Worm (Caenorhabditis elegans) whole organism, mixed stage, embryonic: Measurements from ENCODE around the gene smf-2.

ENCODE experiments used
- blmp-1 ChIP-seq: fragments of 150-350 bp; optimal IDR thresholded peaks from 2 replicates; lab custom pipeline; 2014; ENCODE audit warnings: missing biosample characterization, missing genetic modification characterization
- ces-1 ChIP-seq: fragments of 150-350 bp; optimal IDR thresholded peaks from 2 replicates; lab custom pipeline; 2014; ENCODE audit warnings: missing biosample characterization, missing genetic modification reagents, missing genetic modification characterization
- elt-1 ChIP-seq: sonication (generic microtip); optimal IDR thresholded peaks from 2 replicates; lab custom pipeline; 2017; ENCODE audit warnings: missing genetic modification characterization, mild to moderate bottlenecking, missing compliant biosample characterization, antibody characterized with exemption, moderate library complexity, borderline replicate concordance; ENCODE audit not compliant: insufficient read depth
- elt-3 ChIP-seq: fragments of 150-350 bp; optimal IDR thresholded peaks from 2 replicates; lab custom pipeline; 2014; ENCODE audit warnings: missing biosample characterization, missing genetic modification characterization
- hlh-1 ChIP-seq: fragments of 150-350 bp; optimal IDR thresholded peaks from 2 replicates; lab custom pipeline; 2014; ENCODE audit warnings: missing biosample characterization, missing genetic modification reagents, missing genetic modification characterization
- lin-13 ChIP-seq: fragments of 150-350 bp; optimal IDR thresholded peaks from 2 replicates; lab custom pipeline; 2014; ENCODE audit warnings: missing biosample characterization, missing genetic modification characterization
- mls-2 ChIP-seq: sonication (generic microtip); optimal IDR thresholded peaks from 2 replicates; lab custom pipeline; 2016; ENCODE audit warnings: mild to moderate bottlenecking, missing genetic modification characterization, moderate library complexity, missing compliant biosample characterization
- nhr-12 ChIP-seq: fragments of 150-350 bp; optimal IDR thresholded peaks from 2 replicates; lab custom pipeline; 2014; ENCODE audit warnings: missing biosample characterization, missing genetic modification characterization
- nhr-28 ChIP-seq: fragments of 150-350 bp; optimal IDR thresholded peaks from 2 replicates; lab custom pipeline; 2014; ENCODE audit warnings: missing biosample characterization, missing genetic modification characterization
- nhr-76 ChIP-seq: sonication (generic microtip); optimal IDR thresholded peaks from 2 replicates; lab custom pipeline; 2017; ENCODE audit warnings: missing biosample characterization, missing genetic modification characterization
- pha-4 ChIP-seq: fragments of 150-350 bp; optimal IDR thresholded peaks from 2 replicates; lab custom pipeline; 2018; ENCODE audit warnings: missing biosample characterization, missing genetic modification reagents, missing genetic modification characterization
- snpc-4 ChIP-seq: fragments of 150-350 bp; optimal IDR thresholded peaks from 2 replicates; lab custom pipeline; 2014; ENCODE audit warnings: missing biosample characterization, missing genetic modification characterization
- unc-39 ChIP-seq: fragments of 150-350 bp; optimal IDR thresholded peaks from 2 replicates; lab custom pipeline; 2014; ENCODE audit warnings: missing biosample characterization, missing genetic modification characterization
- ztf-11 ChIP-seq: fragments of 150-350 bp; optimal IDR thresholded peaks from 2 replicates; lab custom pipeline; 2014; ENCODE audit warnings: missing biosample characterization, missing genetic modification characterization

DNA sequence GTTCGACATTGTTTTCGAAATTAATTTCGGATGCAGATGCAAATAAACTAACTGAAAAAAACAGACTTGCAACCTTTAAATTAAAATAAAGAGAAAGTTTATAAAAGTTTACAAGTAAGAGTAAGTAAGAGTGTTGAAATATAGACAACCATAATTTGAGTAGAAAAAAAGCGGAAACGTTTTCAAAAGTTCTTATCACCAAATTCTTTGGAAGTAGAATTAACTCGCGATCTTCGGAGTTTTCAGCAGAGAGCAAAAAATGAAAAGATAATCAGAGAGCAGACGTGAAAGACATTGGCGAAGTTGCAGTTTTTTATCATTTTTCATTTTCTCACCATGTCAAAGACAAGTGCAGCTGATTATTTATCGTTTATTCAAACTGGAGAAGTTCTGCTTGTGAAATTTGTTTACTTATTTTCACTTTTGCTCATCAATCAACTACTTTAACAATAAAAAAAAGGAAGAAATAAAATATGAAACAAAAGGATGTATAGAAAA lies 43.2 kb upstream of the smf-2 start, which contains the start of gene abts-4:
- TF ChIP-seq blmp-1 (tag; lab: Kevin White, UChicago) (no peak), ztf-11 (no peak), nhr-76 (tag; lab: Kevin White, UChicago) (no peak), nhr-28 (tag; lab: Kevin White, UChicago) (no peak), snpc-4 (tag; lab: Kevin White, UChicago) (no peak), mls-2 (no peak), elt-1 (no peak), nhr-12 (tag; lab: Kevin White, UChicago) (no peak), elt-3 (tag; lab: Kevin White, UChicago) (no peak), hlh-1 (tag; lab: Kevin White, UChicago) (no peak), unc-39 (tag; lab: Kevin White, UChicago) (no peak), pha-4 (tag; lab: Kevin White, UChicago) (no peak), lin-13 (no peak), ces-1 (GFP tag; lab: Kevin White, UChicago) (no peak)
